Fruit fly (Drosophila melanogaster) whole organism, embryonic: ENCODE measurements around the gene CG7728.

Experiments
- ATbp ChIP-seq: fragments of 200-800 bp; sonication (Bioruptor generic); optimal IDR thresholded peaks from 2 replicates; lab custom pipeline; 2017; ENCODE audit warnings: missing biosample characterization, mild to moderate bottlenecking, missing genetic modification characterization, missing genetic modification reagents
- Bdp1 ChIP-seq: fragments of 200-800 bp; sonication (Bioruptor generic); optimal IDR thresholded peaks from 3 replicates; lab custom pipeline; 2016; ENCODE audit warnings: missing biosample characterization, missing genetic modification characterization
- CG10267 ChIP-seq: fragments of 200-800 bp; sonication (Bioruptor generic); optimal IDR thresholded peaks from 2 replicates; lab custom pipeline; 2018; ENCODE audit warnings: missing biosample characterization, mild to moderate bottlenecking, missing genetic modification characterization, moderate library complexity
- CG10366 ChIP-seq: fragments of 200-800 bp; sonication (Bioruptor generic); IDR thresholded peaks from 2 replicates; pipeline ENCODE4 v1.3.6; 2022; ENCODE audit warnings: missing biosample characterization, missing genetic modification characterization
- CG10462 ChIP-seq: fragments of 200-800 bp; sonication (Bioruptor generic); optimal IDR thresholded peaks from 2 replicates; lab custom pipeline; 2016; ENCODE audit warnings: missing biosample characterization, missing genetic modification characterization
- CG10565 ChIP-seq: fragments of 200-800 bp; sonication (Bioruptor generic); optimal IDR thresholded peaks from 3 replicates; lab custom pipeline; 2016; ENCODE audit warnings: missing biosample characterization, mild to moderate bottlenecking, missing genetic modification characterization
- CG12769 ChIP-seq: fragments of 200-800 bp; sonication (Bioruptor generic); optimal IDR thresholded peaks from 2 replicates; lab custom pipeline; 2019; ENCODE audit warnings: missing biosample characterization, mild to moderate bottlenecking, missing genetic modification characterization, moderate library complexity
- CG13424 ChIP-seq: fragments of 200-800 bp; sonication (Bioruptor generic); optimal IDR thresholded peaks from 2 replicates; lab custom pipeline; 2019; ENCODE audit warnings: missing biosample characterization, mild to moderate bottlenecking, missing genetic modification characterization, moderate library complexity
- CG14014 ChIP-seq: fragments of 200-800 bp; sonication (Bioruptor generic); IDR thresholded peaks from 2 replicates; pipeline ENCODE4 v1.3.6; 2022; ENCODE audit warnings: missing biosample characterization, missing genetic modification characterization
- CG1647 ChIP-seq: fragments of 200-800 bp; sonication (Bioruptor generic); optimal IDR thresholded peaks from 3 replicates; lab custom pipeline; 2016; ENCODE audit warnings: missing biosample characterization, missing genetic modification characterization
- CG17328 ChIP-seq: fragments of 200-800 bp; sonication (Bioruptor generic); IDR thresholded peaks from 2 replicates; pipeline ENCODE4 v1.3.6; 2022; ENCODE audit warnings: missing biosample characterization, missing genetic modification characterization
- CG17359 ChIP-seq: fragments of 200-800 bp; sonication (Bioruptor generic); optimal IDR thresholded peaks from 3 replicates; lab custom pipeline; 2018; ENCODE audit warnings: missing biosample characterization, mild to moderate bottlenecking, missing genetic modification characterization, moderate library complexity
- CG17361 ChIP-seq: fragments of 200-800 bp; sonication (Bioruptor generic); IDR thresholded peaks from 3 replicates; pipeline ENCODE4 v1.3.6; 2022; ENCODE audit warnings: missing biosample characterization, missing genetic modification characterization
- CG2120 ChIP-seq: fragments of 200-800 bp; sonication (Bioruptor generic); optimal IDR thresholded peaks from 3 replicates; lab custom pipeline; 2016; ENCODE audit warnings: missing biosample characterization, missing genetic modification characterization
- CG2199 ChIP-seq: fragments of 200-800 bp; sonication (Bioruptor generic); IDR thresholded peaks from 3 replicates; pipeline ENCODE4 v1.3.6; 2022; ENCODE audit warnings: missing biosample characterization, missing genetic modification characterization
- CG2202 ChIP-seq: fragments of 200-800 bp; sonication (Bioruptor generic); optimal IDR thresholded peaks from 2 replicates; lab custom pipeline; 2018; ENCODE audit warnings: missing biosample characterization, mild to moderate bottlenecking, missing genetic modification characterization
- CG30431 ChIP-seq: fragments of 200-800 bp; sonication (Bioruptor generic); optimal IDR thresholded peaks from 2 replicates; lab custom pipeline; 2017; ENCODE audit warnings: missing biosample characterization, missing genetic modification characterization
- CG4820 ChIP-seq: fragments of 200-800 bp; sonication (Bioruptor generic); optimal IDR thresholded peaks from 3 replicates; lab custom pipeline; 2016; ENCODE audit warnings: missing biosample characterization, missing genetic modification characterization
- CG8089 ChIP-seq: fragments of 200-800 bp; sonication (Bioruptor generic); optimal IDR thresholded peaks from 3 replicates; lab custom pipeline; 2016; ENCODE audit warnings: missing biosample characterization, missing genetic modification characterization
- CG8944 ChIP-seq: fragments of 200-800 bp; sonication (Bioruptor generic); optimal IDR thresholded peaks from 3 replicates; lab custom pipeline; 2016; ENCODE audit warnings: missing biosample characterization, missing genetic modification characterization
- CHES-1-like ChIP-seq: fragments of 200-800 bp; sonication (Bioruptor generic); optimal IDR thresholded peaks from 2 replicates; lab custom pipeline; 2016; ENCODE audit warnings: missing biosample characterization, missing genetic modification characterization
- Camta ChIP-seq: fragments of 200-800 bp; sonication (Bioruptor generic); optimal IDR thresholded peaks from 2 replicates; lab custom pipeline; 2016; ENCODE audit warnings: missing biosample characterization, missing genetic modification characterization
- Dip2 ChIP-seq: fragments of 200-800 bp; sonication (Bioruptor generic); IDR thresholded peaks from 2 replicates; pipeline ENCODE4 v1.3.6; 2022; ENCODE audit warnings: missing biosample characterization, missing genetic modification characterization
- Dll ChIP-seq: fragments of 200-800 bp; sonication (Bioruptor generic); IDR thresholded peaks from 4 replicates; pipeline ENCODE4 v1.3.6; 2022; ENCODE audit warnings: missing biosample characterization, missing genetic modification characterization; ENCODE audit not compliant: partially characterized antibody
- Dref ChIP-seq: fragments of 200-800 bp; sonication (Bioruptor generic); IDR thresholded peaks from 2 replicates; pipeline ENCODE4 v1.3.6; 2022; ENCODE audit warnings: missing biosample characterization, missing genetic modification characterization
- GATAe ChIP-seq: fragments of 200-800 bp; sonication (Bioruptor generic); conservative IDR thresholded peaks from 2 replicates; pipeline ENCODE4 v1.3.6; 2022; ENCODE audit warnings: missing biosample characterization, missing genetic modification characterization
- Hr39 ChIP-seq: fragments of >200 bp; optimal IDR thresholded peaks from 2 replicates; lab custom pipeline; 2017
- Jarid2 ChIP-seq: fragments of 200-800 bp; sonication (Bioruptor generic); optimal IDR thresholded peaks from 3 replicates; lab custom pipeline; 2017; ENCODE audit warnings: mild to moderate bottlenecking, missing biosample characterization, missing genetic modification reagents, missing genetic modification characterization
- Lpt ChIP-seq: fragments of >200 bp; optimal IDR thresholded peaks from 2 replicates; lab custom pipeline; 2018; ENCODE audit warnings: missing biosample characterization, missing genetic modification characterization
- Mad ChIP-seq: fragments of 200-800 bp; sonication (Bioruptor generic); optimal IDR thresholded peaks from 2 replicates; lab custom pipeline; 2016; ENCODE audit warnings: missing biosample characterization, missing genetic modification characterization
- Max ChIP-seq: fragments of 200-800 bp; sonication (Bioruptor generic); optimal IDR thresholded peaks from 2 replicates; lab custom pipeline; 2016; ENCODE audit warnings: missing biosample characterization, mild to moderate bottlenecking, missing genetic modification characterization
- NfI ChIP-seq: fragments of 200-800 bp; sonication (Bioruptor generic); optimal IDR thresholded peaks from 3 replicates; lab custom pipeline; 2018; ENCODE audit warnings: missing biosample characterization, mild to moderate bottlenecking, missing genetic modification characterization, moderate library complexity
- aop ChIP-seq: fragments of 200-800 bp; sonication (Bioruptor generic); IDR thresholded peaks from 2 replicates; pipeline ENCODE4 v1.3.6; 2022; ENCODE audit warnings: missing biosample characterization, missing genetic modification characterization
- ato ChIP-seq: fragments of 200-800 bp; sonication (Bioruptor generic); IDR thresholded peaks from 2 replicates; pipeline ENCODE4 v1.3.6; 2022; ENCODE audit warnings: missing biosample characterization, missing genetic modification characterization; ENCODE audit not compliant: partially characterized antibody
- bigmax ChIP-seq: fragments of 200-800 bp; sonication (Bioruptor generic); optimal IDR thresholded peaks from 2 replicates; lab custom pipeline; 2018; ENCODE audit warnings: missing biosample characterization, mild to moderate bottlenecking, missing genetic modification characterization
- btn ChIP-seq: fragments of 200-800 bp; sonication (Bioruptor generic); optimal IDR thresholded peaks from 2 replicates; lab custom pipeline; 2016; ENCODE audit warnings: missing biosample characterization, missing genetic modification characterization
- danr ChIP-seq: fragments of 200-800 bp; sonication (Bioruptor generic); IDR thresholded peaks from 2 replicates; pipeline ENCODE4 v1.3.6; 2022; ENCODE audit warnings: missing biosample characterization, missing genetic modification characterization
- dati ChIP-seq: fragments of 200-800 bp; sonication (Bioruptor generic); IDR thresholded peaks from 2 replicates; pipeline ENCODE4 v1.3.6; 2022; ENCODE audit warnings: missing biosample characterization, missing genetic modification characterization
- disco-r ChIP-seq: fragments of 200-800 bp; sonication (Bioruptor generic); optimal IDR thresholded peaks from 2 replicates; lab custom pipeline; 2016; ENCODE audit warnings: missing biosample characterization, missing genetic modification characterization
- fd3F ChIP-seq: fragments of 200-800 bp; sonication (Bioruptor generic); optimal IDR thresholded peaks from 2 replicates; lab custom pipeline; 2018; ENCODE audit warnings: missing biosample characterization, mild to moderate bottlenecking, missing genetic modification characterization, moderate library complexity
- fd64A ChIP-seq: fragments of 200-800 bp; sonication (Bioruptor generic); optimal IDR thresholded peaks from 3 replicates; lab custom pipeline; 2018; ENCODE audit warnings: missing biosample characterization, mild to moderate bottlenecking, missing genetic modification characterization
- gcm2 ChIP-seq: fragments of 200-800 bp; sonication (Bioruptor generic); optimal IDR thresholded peaks from 2 replicates; lab custom pipeline; 2016; ENCODE audit warnings: missing biosample characterization, missing genetic modification characterization
- grau ChIP-seq: fragments of 200-800 bp; optimal IDR thresholded peaks from 3 replicates; lab custom pipeline; 2019; ENCODE audit warnings: missing biosample characterization, mild to moderate bottlenecking, missing genetic modification characterization, moderate library complexity
- nau ChIP-seq: fragments of 200-800 bp; sonication (Bioruptor generic); optimal IDR thresholded peaks from 3 replicates; lab custom pipeline; 2017; ENCODE audit warnings: missing biosample characterization, mild to moderate bottlenecking, missing genetic modification characterization, missing genetic modification reagents
- nerfin-1 ChIP-seq: fragments of 200-800 bp; sonication (Bioruptor generic); optimal IDR thresholded peaks from 3 replicates; lab custom pipeline; 2019; ENCODE audit warnings: missing biosample characterization, mild to moderate bottlenecking, missing genetic modification characterization, moderate library complexity
- pfk ChIP-seq: fragments of 200-800 bp; sonication (Bioruptor generic); optimal IDR thresholded peaks from 2 replicates; lab custom pipeline; 2018; ENCODE audit warnings: missing biosample characterization, mild to moderate bottlenecking, missing genetic modification characterization, moderate library complexity
- phol ChIP-seq: fragments of 200-800 bp; sonication (Bioruptor generic); optimal IDR thresholded peaks from 3 replicates; lab custom pipeline; 2018; ENCODE audit warnings: missing biosample characterization, mild to moderate bottlenecking, missing genetic modification characterization, moderate library complexity
- salm ChIP-seq: fragments of 200-800 bp; sonication (Bioruptor generic); optimal IDR thresholded peaks from 2 replicates; lab custom pipeline; 2018; ENCODE audit warnings: missing biosample characterization, mild to moderate bottlenecking, missing genetic modification characterization
- seq ChIP-seq: fragments of 200-800 bp; sonication (Bioruptor generic); IDR thresholded peaks from 2 replicates; pipeline ENCODE4 v1.3.6; 2022; ENCODE audit warnings: missing biosample characterization, missing genetic modification characterization
- slbo ChIP-seq: fragments of 200-800 bp; sonication (Bioruptor generic); IDR thresholded peaks from 2 replicates; pipeline ENCODE4 v1.3.6; 2022; ENCODE audit warnings: missing biosample characterization, missing genetic modification characterization
- sqz ChIP-seq: fragments of 200-800 bp; sonication (Bioruptor generic); optimal IDR thresholded peaks from 3 replicates; lab custom pipeline; 2018; ENCODE audit warnings: missing biosample characterization, mild to moderate bottlenecking, missing genetic modification characterization
- vnd ChIP-seq: fragments of 200-800 bp; sonication (Bioruptor generic); IDR thresholded peaks from 3 replicates; pipeline ENCODE4 v1.3.6; 2022; ENCODE audit warnings: missing biosample characterization, missing genetic modification characterization; ENCODE audit not compliant: partially characterized antibody

CG7728 gene

DNA sequence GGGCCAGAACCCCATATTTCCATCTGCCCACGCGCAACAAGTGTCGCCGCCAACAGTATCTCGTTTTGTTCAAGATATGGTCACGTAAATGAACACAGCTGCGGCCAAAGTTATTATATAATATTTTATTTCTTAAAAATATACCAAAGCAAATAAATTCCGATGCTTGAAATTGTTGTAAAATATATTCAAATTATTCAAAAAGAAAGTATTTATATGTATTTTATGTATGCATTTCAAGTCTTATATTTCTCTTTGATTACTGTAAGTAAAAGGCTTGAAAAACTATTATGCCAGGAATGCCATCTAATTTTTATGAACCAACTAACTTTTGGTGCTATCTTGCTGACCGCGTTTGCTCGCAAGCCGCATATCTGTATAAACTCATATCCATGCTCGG, 27.2 kb upstream of the CG7728 start (continued):
- TF ChIP-seq CG10565 (no peak), seq (GFP tag; lab: Robert Waterston, UW) (no peak), ATbp (no peak), fd3F (GFP tag; lab: Kevin White, UChicago) (no peak), vnd (GFP tag; lab: Robert Waterston, UW) (no peak), CG2202 (tag; lab: Kevin White, UChicago) (no peak), CG10366 (GFP tag; lab: Robert Waterston, UW) (no peak), CG17361 (no peak), btn (GFP tag; lab: Kevin White, UChicago) (no peak), CG17328 (0 out of 2 replicates have a peak, but pooled peaks have one; percentile 4), sqz (GFP tag; lab: Kevin White, UChicago) (no peak), CG30431 (no peak), CG14014 (GFP tag; lab: Robert Waterston, UW) (peak; percentile 36; the same call in 1 of the 2 replicates), Camta (no peak), dati (GFP tag; lab: Robert Waterston, UW) (no peak), CG12769 (tag; lab: Kevin White, UChicago) (no peak), salm (tag; lab: Kevin White, UChicago) (no peak), danr (GFP tag; lab: Robert Waterston, UW) (no peak), ato (GFP tag; lab: Robert Waterston, UW) (no peak), Hr39 (lab: Kevin White, UChicago) (no peak), Mad (GFP tag; lab: Kevin White, UChicago) (no peak), slbo (GFP tag; lab: Robert Waterston, UW) (peak; percentile 45; the same call in 1 of the 2 replicates), phol (no peak), CG8089 (GFP tag; lab: Kevin White, UChicago) (no peak), grau (tag; lab: Kevin White, UChicago) (peak; percentile 66), Dip2 (GFP tag; lab: Robert Waterston, UW) (no peak), CG4820 (no peak), CG8944 (GFP tag; lab: Kevin White, UChicago) (no peak), CHES-1-like (no peak), NfI (GFP tag; lab: Kevin White, UChicago) (peak; percentile 40), pfk (GFP tag; lab: Kevin White, UChicago) (no peak), bigmax (GFP tag; lab: Kevin White, UChicago) (no peak), gcm2 (no peak), aop (GFP tag; lab: Robert Waterston, UW) (no peak), CG17359 (tag; lab: Kevin White, UChicago) (peak; percentile 14), CG1647 (no peak), Lpt (GFP tag; lab: Kevin White, UChicago) (no peak), CG10462 (GFP tag; lab: Kevin White, UChicago) (no peak), CG2120 (GFP tag; lab: Kevin White, UChicago) (peak; percentile 51), fd64A (GFP tag; lab: Kevin White, UChicago) (no peak), Jarid2 (GFP tag; lab: Kevin White, UChicago) (no peak), Dref (GFP tag; lab: Robert Waterston, UW) (no peak), GATAe (GFP tag; lab: Robert Waterston, UW) (no peak), CG2199 (GFP tag; lab: Robert Waterston, UW) (no peak), CG13424 (peak; percentile 62), nau (GFP tag; lab: Kevin White, UChicago) (no peak), disco-r (GFP tag; lab: Kevin White, UChicago) (no peak), nerfin-1 (no peak), Dll (no peak), Bdp1 (GFP tag; lab: Kevin White, UChicago) (no peak), Max (no peak), CG10267 (tag; lab: Kevin White, UChicago) (no peak)
